Fruit fly (Drosophila melanogaster) whole organism, prepupa: ENCODE results near the gene raskol.

Source experiments
- Blimp-1 ChIP-seq: fragments of 200-800 bp; sonication (Bioruptor generic); optimal IDR thresholded peaks from 3 replicates; lab custom pipeline; 2017; ENCODE audit warnings: missing biosample characterization, missing genetic modification characterization, mild to moderate bottlenecking, moderate library complexity, missing genetic modification reagents
- CG3032 ChIP-seq: fragments of 200-800 bp; optimal IDR thresholded peaks from 2 replicates; lab custom pipeline; 2019; ENCODE audit warnings: missing biosample characterization, mild to moderate bottlenecking, missing genetic modification characterization, moderate library complexity
- CG8319 ChIP-seq: fragments of 200-800 bp; sonication (Bioruptor generic); optimal IDR thresholded peaks from 3 replicates; lab custom pipeline; 2016; ENCODE audit warnings: missing biosample characterization, missing genetic modification characterization
- CG8632 ChIP-seq: fragments of 200-800 bp; sonication (Bioruptor generic); optimal IDR thresholded peaks from 3 replicates; lab custom pipeline; 2016; ENCODE audit warnings: missing biosample characterization, missing genetic modification characterization
- Gug ChIP-seq: fragments of 200-800 bp; sonication (Bioruptor generic); IDR thresholded peaks from 2 replicates; pipeline ENCODE4 v1.3.6; 2022; ENCODE audit warnings: missing biosample characterization, missing genetic modification characterization
- Hr38 ChIP-seq: sonication (Bioruptor generic); optimal IDR thresholded peaks from 2 replicates; lab custom pipeline; 2016; ENCODE audit warnings: missing biosample characterization, missing genetic modification characterization
- Hr4 ChIP-seq: fragments of 200-800 bp; sonication (Bioruptor generic); optimal IDR thresholded peaks from 3 replicates; lab custom pipeline; 2016; ENCODE audit warnings: missing biosample characterization, missing genetic modification characterization
- Lpt ChIP-seq: fragments of 200-800 bp; sonication (Bioruptor generic); optimal IDR thresholded peaks from 3 replicates; lab custom pipeline; 2016; ENCODE audit warnings: missing biosample characterization, missing genetic modification characterization
- Sox102F ChIP-seq: fragments of 200-800 bp; sonication (Bioruptor generic); optimal IDR thresholded peaks from 2 replicates; lab custom pipeline; 2016; ENCODE audit warnings: missing biosample characterization, mild to moderate bottlenecking, missing genetic modification characterization
- achi ChIP-seq: fragments of 200-800 bp; sonication (Bioruptor generic); optimal IDR thresholded peaks from 3 replicates; lab custom pipeline; 2016; ENCODE audit warnings: missing biosample characterization, missing genetic modification characterization
- cyc ChIP-seq: fragments of 200-800 bp; sonication (Bioruptor generic); optimal IDR thresholded peaks from 3 replicates; lab custom pipeline; 2016; ENCODE audit warnings: missing biosample characterization, missing genetic modification characterization
- dsx ChIP-seq: fragments of 200-800 bp; optimal IDR thresholded peaks from 3 replicates; lab custom pipeline; 2019; ENCODE audit warnings: missing biosample characterization, mild to moderate bottlenecking, missing genetic modification characterization, moderate library complexity; ENCODE audit not compliant: poor library complexity, severe bottlenecking
- spab ChIP-seq: fragments of 200-800 bp; sonication (Bioruptor generic); optimal IDR thresholded peaks from 2 replicates; lab custom pipeline; 2017; ENCODE audit warnings: missing biosample characterization, mild to moderate bottlenecking, missing genetic modification characterization, missing genetic modification reagents
- svp ChIP-seq: fragments of 200-800 bp; sonication (Bioruptor generic); peaks from one replicate; lab custom pipeline; 2016; ENCODE audit warnings: missing biosample characterization, missing genetic modification characterization

DNA sequence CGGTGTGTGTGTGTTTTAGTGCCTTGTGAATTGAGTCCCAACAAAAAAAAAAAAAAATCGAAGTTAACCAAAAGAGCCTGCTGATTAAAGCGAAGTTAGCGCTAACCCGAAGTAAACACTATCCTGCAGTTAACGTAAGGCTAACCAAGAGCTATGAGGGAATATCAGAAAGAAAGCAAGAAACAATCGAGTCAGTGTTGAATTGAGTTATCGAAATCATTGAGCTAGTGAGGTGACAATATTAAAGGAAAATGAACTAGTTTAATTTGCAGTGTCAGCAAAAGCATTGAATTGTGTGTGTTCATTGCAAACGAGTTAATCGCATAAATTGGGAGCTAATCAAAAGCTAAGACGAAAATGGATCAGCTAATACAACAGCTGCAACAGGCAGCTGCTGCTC lies 80.8 kb downstream of the raskol start, which contains the start of gene OdsH:
- TF ChIP-seq CG8632 (GFP tag; lab: Kevin White, UChicago) (no peak), Lpt (no peak), CG8319 (no peak), spab (GFP tag; lab: Kevin White, UChicago) (no peak), Gug (GFP tag; lab: Robert Waterston, UW) (no peak), svp (GFP tag; lab: Kevin White, UChicago) (no peak), achi (GFP tag; lab: Kevin White, UChicago) (no peak), Blimp-1 (GFP tag; lab: Kevin White, UChicago) (no peak), Sox102F (GFP tag; lab: Kevin White, UChicago) (no peak), Hr38 (GFP tag; lab: Kevin White, UChicago) (no peak), Hr4 (GFP tag; lab: Kevin White, UChicago) (no peak), dsx (no peak), cyc (GFP tag; lab: Kevin White, UChicago) (no peak), CG3032 (tag; lab: Kevin White, UChicago) (no peak)
